Worm (Caenorhabditis elegans): ENCODE results near the gene T22C8.1.

ce11 chrII:8600165-8600564 lies 12.4 kb upstream of the T22C8.1 start, which contains the start of gene pigg-1:
- TF ChIP-seq nhr-42 (GFP tag; IDR thresholded peaks at IDR 0.05) (no peak), pha-4 (GFP tag; IDR thresholded peaks at IDR 0.05) (no peak), pha-4 (tag; optimal IDR thresholded peaks at IDR 0.05) (no peak), saeg-2 (GFP tag; IDR thresholded peaks at IDR 0.05) (no peak), hif-1 (tag; optimal IDR thresholded peaks at IDR 0.05) (no peak), F37D6.2 (tag; optimal IDR thresholded peaks at IDR 0.05) (no peak), lin-39 (tag; optimal IDR thresholded peaks at IDR 0.05) (no peak), ztf-11 (tag; optimal IDR thresholded peaks at IDR 0.05) (no peak), lin-38 (GFP tag; IDR thresholded peaks at IDR 0.05) (no peak), R02D3.7 (tag; optimal IDR thresholded peaks at IDR 0.05) (no peak), nhr-76 (tag; optimal IDR thresholded peaks at IDR 0.05) (no peak), mdt-29 (GFP tag; IDR thresholded peaks at IDR 0.05) (no peak), ztf-7 (tag; optimal IDR thresholded peaks at IDR 0.05) (no peak), pqm-1 (tag; optimal IDR thresholded peaks at IDR 0.05) (no peak), mes-2 (tag; optimal IDR thresholded peaks at IDR 0.05; ENCODE audit: poor library complexity, severe bottlenecking) (no peak)

All from whole organism, L4 larva.